Fruit fly (Drosophila melanogaster): ENCODE data around the gene Ir100a.

The Ir100a gene

dm6 chr3R:31776583-31777362 lies 24.0 kb upstream of the Ir100a start, which contains the start of the genes CG2126 and faf (continued):
- TF ChIP-seq CG11093 (GFP tag; IDR thresholded peaks at IDR 0.05) (peak; percentile 62; the same call in 2 of the 3 replicates), gro (GFP tag; optimal IDR thresholded peaks at IDR 0.05) (peak; percentile 48), CG7357 (GFP tag; IDR thresholded peaks at IDR 0.05) (peak; percentile 47; the same call in 1 of the 3 replicates), CG9215 (GFP tag; IDR thresholded peaks at IDR 0.05) (peak; percentile 63), CG16863 (GFP tag; optimal IDR thresholded peaks at IDR 0.05) (peak; percentile 13), Hsf (GFP tag; optimal IDR thresholded peaks at IDR 0.05) (peak; percentile 58), MTF-1 (GFP tag; optimal IDR thresholded peaks at IDR 0.05; ENCODE audit: borderline replicate concordance) (no peak), CG14667 (GFP tag; IDR thresholded peaks at IDR 0.05) (0 out of 2 replicates have a peak, but pooled peaks have one; percentile 43), slp2 (GFP tag; optimal IDR thresholded peaks at IDR 0.05) (peak; percentile 1), CG15601 (tag; optimal IDR thresholded peaks at IDR 0.05) (peak; percentile 74), CG8089 (GFP tag; optimal IDR thresholded peaks at IDR 0.05) (peak; percentile 21), dysf (GFP tag; IDR thresholded peaks at IDR 0.05) (peak; percentile 79), D19B (GFP tag; optimal IDR thresholded peaks at IDR 0.05) (peak; percentile 43), CG14441 (GFP tag; IDR thresholded peaks at IDR 0.05) (peak; percentile 76), unc-4 (GFP tag; IDR thresholded peaks at IDR 0.05; ENCODE audit: partially characterized antibody) (peak; percentile 50; the same call in 1 of the 2 replicates), dpn (GFP tag; optimal IDR thresholded peaks at IDR 0.05) (peak; percentile 64 to 85), bigmax (GFP tag; optimal IDR thresholded peaks at IDR 0.05) (no peak), ssp (GFP tag; IDR thresholded peaks at IDR 0.05) (peak; percentile 61), disco-r (GFP tag; optimal IDR thresholded peaks at IDR 0.05) (no peak), tio (GFP tag; optimal IDR thresholded peaks at IDR 0.05) (no peak), HHEX (GFP tag; optimal IDR thresholded peaks at IDR 0.05) (peak; percentile 69), Hand (GFP tag; optimal IDR thresholded peaks at IDR 0.05) (peak; percentile 23), her (GFP tag; optimal IDR thresholded peaks at IDR 0.05) (peak; percentile 38), twi (tag; optimal IDR thresholded peaks at IDR 0.05) (peak; percentile 58), Fer2 (tag; optimal IDR thresholded peaks at IDR 0.05) (peak; percentile 80), CG17328 (GFP tag; IDR thresholded peaks at IDR 0.05) (peak; percentile 76), CG1792 (GFP tag; optimal IDR thresholded peaks at IDR 0.05) (no peak), CTCF (GFP tag; optimal IDR thresholded peaks at IDR 0.05) (no peak), CG15479 (GFP tag; optimal IDR thresholded peaks at IDR 0.05) (no peak), Deaf1 (tag; optimal IDR thresholded peaks at IDR 0.05) (peak; percentile 54), ash1 (GFP tag; optimal IDR thresholded peaks at IDR 0.05) (no peak), CG18619 (GFP tag; optimal IDR thresholded peaks at IDR 0.05) (peak; percentile 59), Lpt (GFP tag; optimal IDR thresholded peaks at IDR 0.05) (no peak), Mad (GFP tag; optimal IDR thresholded peaks at IDR 0.05) (no peak), CG4854 (GFP tag; optimal IDR thresholded peaks at IDR 0.05) (peak; percentile 26), CG11085 (GFP tag; IDR thresholded peaks at IDR 0.05) (peak; percentile 60; the same call in 1 of the 2 replicates), usp (GFP tag; optimal IDR thresholded peaks at IDR 0.05) (no peak), ab (GFP tag; optimal IDR thresholded peaks at IDR 0.05) (no peak), CG30431 (GFP tag; optimal IDR thresholded peaks at IDR 0.05) (peak; percentile 25), Oli (tag; optimal IDR thresholded peaks at IDR 0.05) (peak; percentile 69), run (tag; optimal IDR thresholded peaks at IDR 0.05) (no peak), jing (GFP tag; optimal IDR thresholded peaks at IDR 0.05) (no peak), scrt (GFP tag; optimal IDR thresholded peaks at IDR 0.05) (peak; percentile 53), CG17568 (GFP tag; optimal IDR thresholded peaks at IDR 0.05) (no peak), schlank (tag; optimal IDR thresholded peaks at IDR 0.05) (peak; percentile 41), nerfin-1 (tag; optimal IDR thresholded peaks at IDR 0.05) (peak; percentile 45), CG16779 (GFP tag; IDR thresholded peaks at IDR 0.05) (no peak), hth (optimal IDR thresholded peaks at IDR 0.05) (no peak), CG7745 (tag; optimal IDR thresholded peaks at IDR 0.05) (no peak), seq (GFP tag; IDR thresholded peaks at IDR 0.05) (peak; percentile 58)

Measured in whole organism, embryonic.